Fruit fly (Drosophila melanogaster): ENCODE results near the gene pyx.

DNA sequence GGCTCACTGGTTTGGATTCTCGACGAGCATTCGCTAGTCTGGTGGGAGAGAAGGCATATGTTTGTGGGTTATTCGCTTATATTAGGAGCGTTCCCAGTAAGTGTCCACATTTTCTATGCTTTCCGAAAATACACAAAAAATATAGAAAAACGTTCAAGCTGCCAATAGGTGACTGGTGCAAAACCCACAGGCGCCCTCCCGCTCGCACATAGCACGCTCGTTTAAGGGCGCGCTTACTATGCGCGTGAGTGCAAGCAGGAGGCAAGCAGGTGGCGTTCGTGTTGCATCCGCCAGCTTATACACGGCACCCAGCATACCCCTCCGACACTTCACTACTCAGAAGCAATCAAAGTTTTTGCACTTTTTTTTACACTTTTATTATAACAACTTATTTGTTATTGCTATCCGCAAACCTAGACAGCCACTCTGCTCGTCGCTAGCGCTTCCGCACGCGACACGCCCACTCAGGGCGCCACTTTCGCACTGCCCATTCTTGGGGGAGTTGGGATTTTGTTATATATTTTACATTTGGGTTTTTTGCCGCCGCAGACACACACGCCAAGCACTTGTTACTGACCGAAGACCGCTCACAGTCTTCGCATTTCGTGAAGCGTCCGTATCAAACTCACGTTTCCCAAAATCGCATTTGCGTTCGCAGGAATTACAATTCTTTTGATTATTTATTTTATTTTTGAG, 23.7 kb downstream of the pyx start:
- no peak for TF ChIP-seq Dll (optimal IDR thresholded peaks at IDR 0.05)
- no peak for TF ChIP-seq usp (GFP tag; optimal IDR thresholded peaks at IDR 0.05)
- TF ChIP-seq CG8478 (optimal IDR thresholded peaks at IDR 0.05) = peak; percentile 51
- no peak for TF ChIP-seq EcR (GFP tag; optimal IDR thresholded peaks at IDR 0.05)
- no peak for TF ChIP-seq psq (optimal IDR thresholded peaks at IDR 0.05)
- no peak for TF ChIP-seq pan (optimal IDR thresholded peaks at IDR 0.05)
